Fruit fly (Drosophila melanogaster): ENCODE measurements around the gene P5cr.

P5cr gene

DNA sequence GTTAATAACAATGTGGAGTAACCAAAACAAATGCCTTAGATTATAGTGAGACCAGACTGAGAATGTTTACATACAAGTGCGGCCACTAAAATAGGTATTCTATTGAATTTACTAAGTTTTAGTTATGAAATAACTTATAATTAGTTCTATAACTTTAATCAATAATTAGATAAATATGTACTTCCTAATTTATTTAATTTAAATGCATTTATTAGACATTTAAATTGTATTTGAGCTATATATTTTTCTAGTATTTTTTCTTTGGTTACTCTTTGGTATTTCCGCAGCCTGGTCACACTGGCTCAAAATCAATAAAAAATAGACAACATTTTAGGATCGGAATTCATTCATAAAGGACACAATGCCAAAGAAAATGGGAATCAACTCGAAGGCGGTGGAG, 2.5 kb downstream of the P5cr start, which contains the start of the genes Prp18 and CG6013 (continued):
- no peak for TF ChIP-seq luna (GFP tag; optimal IDR thresholded peaks at IDR 0.05)
- TF ChIP-seq kni (GFP tag; optimal IDR thresholded peaks at IDR 0.05) = no peak
- TF ChIP-seq Rfx (GFP tag; IDR thresholded peaks at IDR 0.05) = no peak
- TF ChIP-seq Taf1 (GFP tag; IDR thresholded peaks at IDR 0.05) = no peak
- peak; percentile 54 for TF ChIP-seq fd96Cb (tag; optimal IDR thresholded peaks at IDR 0.05)
- TF ChIP-seq CG12299 (tag; optimal IDR thresholded peaks at IDR 0.05) = peak; percentile 53
- TF ChIP-seq Lhr (GFP tag; optimal IDR thresholded peaks at IDR 0.05) = peak; percentile 44
- peak; percentile 75 for TF ChIP-seq trem (tag; optimal IDR thresholded peaks at IDR 0.05)
- TF ChIP-seq Dad (GFP tag; optimal IDR thresholded peaks at IDR 0.05) = no peak
- peak; percentile 60 for TF ChIP-seq tap (tag; optimal IDR thresholded peaks at IDR 0.05)
- no peak for TF ChIP-seq jumu (GFP tag; optimal IDR thresholded peaks at IDR 0.05)
- no peak for TF ChIP-seq pfk (GFP tag; optimal IDR thresholded peaks at IDR 0.05)
- peak; percentile 23 for TF ChIP-seq CG10543 (GFP tag; optimal IDR thresholded peaks at IDR 0.05)
- peak; percentile 12 for TF ChIP-seq NfI (GFP tag; optimal IDR thresholded peaks at IDR 0.05)
- TF ChIP-seq Six4 (GFP tag; optimal IDR thresholded peaks at IDR 0.05) = peak; percentile 25
- TF ChIP-seq D19A (tag; optimal IDR thresholded peaks at IDR 0.05) = peak; percentile 60
- no peak for TF ChIP-seq Antp (GFP tag; optimal IDR thresholded peaks at IDR 0.05)
- TF ChIP-seq CG5953 (GFP tag; IDR thresholded peaks at IDR 0.05) = no peak
- peak; percentile 4 for TF ChIP-seq Elba2 (GFP tag; optimal IDR thresholded peaks at IDR 0.05)
- TF ChIP-seq CG11695 (GFP tag; IDR thresholded peaks at IDR 0.05) = peak; percentile 35; the same call in 1 of the 3 replicates
- TF ChIP-seq CG2116 (GFP tag; optimal IDR thresholded peaks at IDR 0.05) = peak; percentile 40
- TF ChIP-seq Dek (tag; optimal IDR thresholded peaks at IDR 0.05) = peak; percentile 64
- no peak for TF ChIP-seq bab2 (GFP tag; optimal IDR thresholded peaks at IDR 0.05)
- TF ChIP-seq CG8388 (GFP tag; optimal IDR thresholded peaks at IDR 0.05) = peak; percentile 47
- TF ChIP-seq CG10959 (GFP tag; IDR thresholded peaks at IDR 0.05) = no peak
- TF ChIP-seq Ada2b (GFP tag; IDR thresholded peaks at IDR 0.05) = peak; percentile 29; the same call in 1 of the 2 replicates
- TF ChIP-seq nom (GFP tag; optimal IDR thresholded peaks at IDR 0.05) = no peak
- TF ChIP-seq pan (optimal IDR thresholded peaks at IDR 0.05) = no peak
- peak in 1 of 2 experiments; percentile 56 for TF ChIP-seq pan (GFP tag; optimal IDR thresholded peaks at IDR 0.05 in 1 of 2, IDR thresholded peaks at IDR 0.05 in 1 of 2)
- TF ChIP-seq CG9437 (GFP tag; optimal IDR thresholded peaks at IDR 0.05) = peak; percentile 13
- peak; percentile 14 for TF ChIP-seq cwo (GFP tag; optimal IDR thresholded peaks at IDR 0.05)
- TF ChIP-seq CG30020 (tag; optimal IDR thresholded peaks at IDR 0.05) = peak; percentile 65
- no peak for TF ChIP-seq klu (GFP tag; IDR thresholded peaks at IDR 0.05)
- TF ChIP-seq CG6683 (GFP tag; optimal IDR thresholded peaks at IDR 0.05) = peak; percentile 15
- peak; percentile 32; the same call in 1 of the 2 replicates for TF ChIP-seq CG6689 (GFP tag; IDR thresholded peaks at IDR 0.05)
- no peak for TF ChIP-seq CG8290 (GFP tag; optimal IDR thresholded peaks at IDR 0.05)
- TF ChIP-seq CG8290 (tag; optimal IDR thresholded peaks at IDR 0.05) = no peak
- TF ChIP-seq sna (GFP tag; IDR thresholded peaks at IDR 0.05; ENCODE audit: partially characterized antibody) = no peak
- TF ChIP-seq Stat92E (GFP tag; optimal IDR thresholded peaks at IDR 0.05) = peak in 1 of 3 experiments; percentile 40
- TF ChIP-seq tgo (GFP tag; IDR thresholded peaks at IDR 0.05) = peak; percentile 73
- peak; percentile 88 for TF ChIP-seq sqz (GFP tag; optimal IDR thresholded peaks at IDR 0.05)
- no peak for TF ChIP-seq HLH4C (GFP tag; IDR thresholded peaks at IDR 0.05; ENCODE audit: partially characterized antibody)
- TF ChIP-seq Hr51 (GFP tag; optimal IDR thresholded peaks at IDR 0.05) = peak in 1 of 2 experiments; percentile 68
- no peak for TF ChIP-seq CG17612 (GFP tag; IDR thresholded peaks at IDR 0.05)
- TF ChIP-seq CG9817 (tag; optimal IDR thresholded peaks at IDR 0.05) = peak; percentile 69
- TF ChIP-seq pzg (GFP tag; optimal IDR thresholded peaks at IDR 0.05) = peak; percentile 39
- TF ChIP-seq CG12659 (GFP tag; optimal IDR thresholded peaks at IDR 0.05) = peak; percentile 60
- no peak for TF ChIP-seq nerfin-2 (GFP tag; IDR thresholded peaks at IDR 0.05; ENCODE audit: partially characterized antibody)
- peak; percentile 23; the same call in 1 of the 2 replicates for TF ChIP-seq CG13287 (GFP tag; IDR thresholded peaks at IDR 0.05; ENCODE audit: partially characterized antibody)
- TF ChIP-seq CG14050 (GFP tag; IDR thresholded peaks at IDR 0.05) = no peak; the same call in 2 of the 3 replicates
